Worm (Caenorhabditis elegans): ENCODE data around the gene acp-6.

- TF ChIP-seq nhr-237 (tag; optimal IDR thresholded peaks at IDR 0.05) (no peak), pha-4 (GFP tag; IDR thresholded peaks at IDR 0.05) (no peak), pha-4 (tag; optimal IDR thresholded peaks at IDR 0.05) (no peak), lin-13 (GFP tag; optimal IDR thresholded peaks at IDR 0.05) (no peak), fkh-10 (GFP tag; optimal IDR thresholded peaks at IDR 0.05) (no peak), mep-1 (tag; optimal IDR thresholded peaks at IDR 0.05) (no peak), php-3 (GFP tag; IDR thresholded peaks at IDR 0.05) (no peak), lin-39 (tag; optimal IDR thresholded peaks at IDR 0.05) (no peak)
Measured at ce11 chrIV:6427223-6427622, 1.3 kb upstream of the acp-6 start.
